Worm (Caenorhabditis elegans): ENCODE results near the gene M151.10.

ce11 chrII:3639238-3639637 lies 859 bp downstream of the M151.10 start, which contains the start of gene fbxb-31:
- TF ChIP-seq hmg-4 (GFP tag; optimal IDR thresholded peaks at IDR 0.05) (no peak), hmbx-1 (tag; optimal IDR thresholded peaks at IDR 0.05) (no peak), ama-1 (optimal IDR thresholded peaks at IDR 0.05) (no peak), sea-1 (GFP tag; conservative IDR thresholded peaks at IDR 0.05) (no peak), tbx-37 (GFP tag; conservative IDR thresholded peaks at IDR 0.05) (no peak), ceh-13 (GFP tag; optimal IDR thresholded peaks at IDR 0.05) (no peak), pes-1 (GFP tag; IDR thresholded peaks at IDR 0.05) (no peak), flt-1 (GFP tag; IDR thresholded peaks at IDR 0.05) (no peak)
